Fruit fly (Drosophila melanogaster) whole organism, wandering third instar larva: ENCODE measurements around the gene Art9.

Experiments
- Abd-B ChIP-seq: fragments of >200 bp; optimal IDR thresholded peaks from 2 replicates; lab custom pipeline; 2017; ENCODE audit warnings: missing biosample characterization, missing genetic modification characterization
- CG9705 ChIP-seq: fragments of 200-800 bp; sonication (Bioruptor generic); optimal IDR thresholded peaks from 2 replicates; lab custom pipeline; 2018; ENCODE audit warnings: missing biosample characterization, mild to moderate bottlenecking, missing genetic modification characterization
- CrebA ChIP-seq: fragments of 200-800 bp; sonication (Bioruptor generic); optimal IDR thresholded peaks from 2 replicates; lab custom pipeline; 2016; ENCODE audit warnings: missing biosample characterization, mild to moderate bottlenecking, missing genetic modification characterization, borderline replicate concordance
- Hnf4 ChIP-seq: fragments of 200-800 bp; sonication (Bioruptor generic); optimal IDR thresholded peaks from 2 replicates; lab custom pipeline; 2016; ENCODE audit warnings: missing biosample characterization, mild to moderate bottlenecking, missing genetic modification characterization
- Myc ChIP-seq: fragments of >200 bp; optimal IDR thresholded peaks from 2 replicates; lab custom pipeline; 2017
- N ChIP-seq: fragments of >200 bp; optimal IDR thresholded peaks from 2 replicates; lab custom pipeline; 2018; ENCODE audit warnings: missing biosample characterization, missing external identifiers, missing genetic modification characterization
- Rel ChIP-seq, 2 experiments: fragments of 200-800 bp; sonication (Bioruptor generic) in 1 of 2; optimal IDR thresholded peaks; 2 replicates in 1 of 2; 3 replicates in 1 of 2; lab custom pipeline; 2016 to 2019; ENCODE audit warnings: mild to moderate bottlenecking in 2 of 2, missing biosample characterization in 2 of 2, missing genetic modification characterization in 2 of 2, moderate library complexity in 1 of 2
- Vsx2 ChIP-seq: fragments of 200-300, 225-300 bp; sonication (Bioruptor generic); optimal IDR thresholded peaks from 2 replicates; lab custom pipeline; 2018; ENCODE audit warnings: missing biosample characterization, missing genetic modification characterization; ENCODE audit not compliant: partially characterized antibody
- br ChIP-seq: fragments of 200-800 bp; sonication (Bioruptor generic); optimal IDR thresholded peaks from 2 replicates; lab custom pipeline; 2016; ENCODE audit warnings: missing biosample characterization, missing genetic modification characterization
- brk ChIP-seq: fragments of 200-800 bp; sonication (Bioruptor generic); optimal IDR thresholded peaks from 2 replicates; lab custom pipeline; 2016; ENCODE audit warnings: missing biosample characterization, mild to moderate bottlenecking, missing genetic modification characterization
- h ChIP-seq: fragments of 200-800 bp; sonication (Bioruptor generic); optimal IDR thresholded peaks from 3 replicates; lab custom pipeline; 2016; ENCODE audit warnings: missing biosample characterization, mild to moderate bottlenecking, missing genetic modification characterization
- pan ChIP-seq: fragments of >200 bp; optimal IDR thresholded peaks from 2 replicates; lab custom pipeline; 2017
- sv ChIP-seq: fragments of 200-800 bp; sonication (Bioruptor generic); optimal IDR thresholded peaks from 3 replicates; lab custom pipeline; 2016; ENCODE audit warnings: missing biosample characterization, missing genetic modification characterization
- woc ChIP-seq: sonication (Bioruptor generic); optimal IDR thresholded peaks from 2 replicates; lab custom pipeline; 2016; ENCODE audit warnings: missing biosample characterization, mild to moderate bottlenecking, missing genetic modification characterization

- no peak for TF ChIP-seq N
- TF ChIP-seq br (GFP tag; lab: Kevin White, UChicago), result no peak
- TF ChIP-seq Myc (lab: Kevin White, UChicago), result no peak
- TF ChIP-seq sv (GFP tag; lab: Kevin White, UChicago), result no peak
- no peak for TF ChIP-seq Hnf4 (GFP tag; lab: Kevin White, UChicago)
- TF ChIP-seq brk (GFP tag; lab: Kevin White, UChicago), result no peak
- TF ChIP-seq Rel (GFP tag; optimal IDR thresholded peaks at IDR 0.05; lab: Kevin White, UChicago), result no peak
- TF ChIP-seq Rel (tag; optimal IDR thresholded peaks at IDR 0.05; lab: Kevin White, UChicago), result no peak
- no peak for TF ChIP-seq woc
- TF ChIP-seq pan, result no peak
- TF ChIP-seq h, result no peak
- TF ChIP-seq Vsx2, result no peak
- TF ChIP-seq CrebA (GFP tag; lab: Kevin White, UChicago), result no peak
- no peak for TF ChIP-seq CG9705 (GFP tag; lab: Kevin White, UChicago)
- TF ChIP-seq Abd-B (GFP tag; lab: Kevin White, UChicago), result no peak
Measured at dm6 chr3R:13946117-13946516, 2.9 kb upstream of the Art9 start.
